Fruit fly (Drosophila melanogaster): ENCODE data around the gene ND-B14.5B.

dm6 chr2L:3119613-3120012 lies 26.0 kb downstream of the ND-B14.5B start:
- no peak for TF ChIP-seq Sin3A (optimal IDR thresholded peaks at IDR 0.05)
- no peak for TF ChIP-seq psq (optimal IDR thresholded peaks at IDR 0.05)
- TF ChIP-seq ttk (optimal IDR thresholded peaks at IDR 0.05): no peak
- no peak for TF ChIP-seq h (optimal IDR thresholded peaks at IDR 0.05)
- TF ChIP-seq insv (optimal IDR thresholded peaks at IDR 0.05): no peak

All from Kc167 (cell line).